Worm (Caenorhabditis elegans): ENCODE measurements around the gene C47E8.11.
A peak's percentile ranks its signal among the peaks of the same experiment; 100 is the strongest.

Gene C47E8.11

ce11 chrV:14695713-14696112, 7.3 kb downstream of the C47E8.11 start:
- TF ChIP-seq ref-1 (GFP tag; conservative IDR thresholded peaks at IDR 0.05), result no peak
- no peak for TF ChIP-seq med-1 (GFP tag; optimal IDR thresholded peaks at IDR 0.05; ENCODE audit: insufficient read depth)
- TF ChIP-seq tab-1 (GFP tag; IDR thresholded peaks at IDR 0.05), result no peak
- no peak for TF ChIP-seq ztf-23 (GFP tag; IDR thresholded peaks at IDR 0.05)
- TF ChIP-seq T22C8.4 (GFP tag; IDR thresholded peaks at IDR 0.05), result no peak
- no peak for TF ChIP-seq klf-2 (GFP tag; conservative IDR thresholded peaks at IDR 0.05)
- TF ChIP-seq cog-1 (tag; optimal IDR thresholded peaks at IDR 0.05), result no peak
- TF ChIP-seq flt-1 (GFP tag; IDR thresholded peaks at IDR 0.05), result no peak
- TF ChIP-seq ztf-29 (GFP tag; IDR thresholded peaks at IDR 0.05), result no peak

DNA sequence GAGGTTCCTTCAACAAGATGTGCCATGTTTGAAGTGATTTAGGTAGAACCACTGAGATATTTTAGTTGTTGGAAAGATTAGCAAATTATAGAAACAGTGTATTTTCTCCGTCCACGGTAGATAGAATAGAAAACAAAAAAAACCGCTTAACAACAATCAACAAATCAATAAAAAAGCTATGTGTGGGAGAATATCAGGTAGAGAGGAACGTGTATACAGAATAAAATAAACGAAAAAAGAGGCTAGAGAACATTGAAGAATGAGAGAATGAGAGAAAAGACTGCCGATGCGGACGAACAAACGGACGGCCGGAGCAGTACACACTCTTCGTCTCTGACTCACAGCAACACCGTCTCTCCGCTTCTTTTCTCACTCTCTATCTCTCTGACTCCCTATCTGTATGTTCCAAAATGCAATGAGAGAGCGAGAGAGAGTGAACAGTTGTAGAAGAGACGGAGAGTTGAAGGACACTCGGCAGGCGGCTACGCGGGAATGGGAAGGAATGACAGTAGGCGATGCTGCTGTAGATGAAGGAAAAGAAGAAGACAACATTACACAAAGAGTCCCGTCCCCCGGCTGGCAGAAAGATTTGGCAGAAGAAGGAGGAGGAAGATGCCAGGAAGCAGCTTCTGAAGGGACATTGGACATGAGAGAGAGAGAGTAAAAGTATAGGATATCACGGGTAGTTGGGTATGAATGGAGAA, 8.3 kb downstream of the C47E8.11 start, which contains the start of gene unc-112:
TSS of gene unc-112 (minus strand) at position 51 of the 704 bp plus-strand sequence.
- TF ChIP-seq med-1 (GFP tag; optimal IDR thresholded peaks at IDR 0.05; ENCODE audit: insufficient read depth) (no peak), cog-1 (tag; optimal IDR thresholded peaks at IDR 0.05) (peak; percentile 92), klf-2 (GFP tag; conservative IDR thresholded peaks at IDR 0.05) (0 out of 2 replicates have a peak, but pooled peaks have one; percentile 38), tab-1 (GFP tag; IDR thresholded peaks at IDR 0.05) (no peak), T22C8.4 (GFP tag; IDR thresholded peaks at IDR 0.05) (no peak), ztf-29 (GFP tag; IDR thresholded peaks at IDR 0.05) (0 out of 2 replicates have a peak, but pooled peaks have one; percentile 31), ztf-23 (GFP tag; IDR thresholded peaks at IDR 0.05) (peak; percentile 66; the same call in 1 of the 2 replicates), ref-1 (GFP tag; conservative IDR thresholded peaks at IDR 0.05) (no peak), flt-1 (GFP tag; IDR thresholded peaks at IDR 0.05) (0 out of 2 replicates have a peak, but pooled peaks have one; percentile 11)

DNA sequence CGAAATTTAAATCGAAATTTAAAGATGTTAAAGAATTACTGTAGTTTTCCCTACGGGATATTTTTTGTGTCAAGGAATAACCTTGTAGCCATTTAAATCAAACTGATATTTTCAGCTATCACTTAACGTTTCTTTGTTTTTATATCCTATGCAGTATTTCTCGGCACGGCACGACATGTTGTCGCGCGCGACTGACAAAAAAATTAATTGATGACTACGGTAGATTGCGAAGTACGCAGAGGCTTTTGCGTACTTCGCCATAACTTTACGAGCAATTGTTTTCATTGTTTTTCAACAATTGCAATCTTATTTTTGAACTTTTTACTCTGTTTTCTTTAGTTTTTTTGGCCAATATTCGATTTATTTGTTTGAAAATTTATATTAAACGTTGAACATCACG, 9.6 kb downstream of the C47E8.11 start:
- TF ChIP-seq T22C8.4 (GFP tag; IDR thresholded peaks at IDR 0.05) (no peak), klf-2 (GFP tag; conservative IDR thresholded peaks at IDR 0.05) (no peak), ref-1 (GFP tag; conservative IDR thresholded peaks at IDR 0.05) (no peak), tab-1 (GFP tag; IDR thresholded peaks at IDR 0.05) (no peak), med-1 (GFP tag; optimal IDR thresholded peaks at IDR 0.05; ENCODE audit: insufficient read depth) (no peak), ztf-23 (GFP tag; IDR thresholded peaks at IDR 0.05) (no peak), cog-1 (tag; optimal IDR thresholded peaks at IDR 0.05) (no peak), ztf-29 (GFP tag; IDR thresholded peaks at IDR 0.05) (no peak), flt-1 (GFP tag; IDR thresholded peaks at IDR 0.05) (no peak)

ce11 chrV:14698666-14699065, 10.2 kb downstream of the C47E8.11 start, which contains the start of gene set-5:
Gene set-5 (plus strand): TSS chrV:14698966.
- TF ChIP-seq ztf-29 (GFP tag; IDR thresholded peaks at IDR 0.05) (no peak), klf-2 (GFP tag; conservative IDR thresholded peaks at IDR 0.05) (no peak), cog-1 (tag; optimal IDR thresholded peaks at IDR 0.05) (no peak), tab-1 (GFP tag; IDR thresholded peaks at IDR 0.05) (no peak), med-1 (GFP tag; optimal IDR thresholded peaks at IDR 0.05; ENCODE audit: insufficient read depth) (no peak), flt-1 (GFP tag; IDR thresholded peaks at IDR 0.05) (no peak), ztf-23 (GFP tag; IDR thresholded peaks at IDR 0.05) (no peak), ref-1 (GFP tag; conservative IDR thresholded peaks at IDR 0.05) (no peak), T22C8.4 (GFP tag; IDR thresholded peaks at IDR 0.05) (no peak)

ce11 chrV:14707958-14708357, 19.5 kb downstream of the C47E8.11 start, which contains the start of gene R08A2.9:
Gene R08A2.9 (plus strand): TSS chrV:14708258.
- no peak for TF ChIP-seq ref-1 (GFP tag; conservative IDR thresholded peaks at IDR 0.05)
- no peak for TF ChIP-seq tab-1 (GFP tag; IDR thresholded peaks at IDR 0.05)
- no peak for TF ChIP-seq cog-1 (tag; optimal IDR thresholded peaks at IDR 0.05)
- no peak for TF ChIP-seq ztf-29 (GFP tag; IDR thresholded peaks at IDR 0.05)
- TF ChIP-seq klf-2 (GFP tag; conservative IDR thresholded peaks at IDR 0.05), result no peak
- no peak for TF ChIP-seq med-1 (GFP tag; optimal IDR thresholded peaks at IDR 0.05; ENCODE audit: insufficient read depth)
- TF ChIP-seq flt-1 (GFP tag; IDR thresholded peaks at IDR 0.05), result no peak
- TF ChIP-seq ztf-23 (GFP tag; IDR thresholded peaks at IDR 0.05), result no peak
- no peak for TF ChIP-seq T22C8.4 (GFP tag; IDR thresholded peaks at IDR 0.05)

- TF ChIP-seq T22C8.4 (GFP tag; IDR thresholded peaks at IDR 0.05) (no peak), med-1 (GFP tag; optimal IDR thresholded peaks at IDR 0.05; ENCODE audit: insufficient read depth) (no peak), ztf-23 (GFP tag; IDR thresholded peaks at IDR 0.05) (no peak), klf-2 (GFP tag; conservative IDR thresholded peaks at IDR 0.05) (no peak), ztf-29 (GFP tag; IDR thresholded peaks at IDR 0.05) (no peak), ref-1 (GFP tag; conservative IDR thresholded peaks at IDR 0.05) (no peak), cog-1 (tag; optimal IDR thresholded peaks at IDR 0.05) (no peak), tab-1 (GFP tag; IDR thresholded peaks at IDR 0.05) (no peak), flt-1 (GFP tag; IDR thresholded peaks at IDR 0.05) (no peak)
These were observed 22.7 kb downstream of the C47E8.11 start, which contains the start of gene ssp-33 for ce11 chrV:14711077-14711476. Gene ssp-33 (plus strand): TSS chrV:14711377.

DNA sequence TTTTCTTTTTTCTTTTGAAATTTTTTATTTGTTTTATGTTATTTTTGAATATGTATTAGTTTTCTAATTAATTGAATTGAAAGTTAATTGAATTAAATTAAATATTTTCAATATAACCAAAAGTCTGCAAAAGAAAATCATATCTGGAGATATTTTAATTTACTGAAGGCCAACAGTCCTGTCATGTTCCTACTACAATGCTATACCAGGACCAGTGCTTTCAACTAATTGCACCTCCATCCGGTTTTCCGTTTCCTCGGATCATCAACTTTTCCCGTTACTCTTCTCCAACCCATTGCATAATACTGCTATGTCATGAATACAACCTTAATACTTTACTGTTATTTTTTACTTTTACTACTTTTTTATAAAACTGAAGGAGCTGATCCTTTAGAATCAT, 23.9 kb downstream of the C47E8.11 start, which contains the start of gene R08A2.5:
TSS of gene R08A2.5 (plus strand) at position 301 of the 400 bp plus-strand sequence.
- TF ChIP-seq cog-1 (tag; optimal IDR thresholded peaks at IDR 0.05) (no peak), klf-2 (GFP tag; conservative IDR thresholded peaks at IDR 0.05) (no peak), ref-1 (GFP tag; conservative IDR thresholded peaks at IDR 0.05) (no peak), flt-1 (GFP tag; IDR thresholded peaks at IDR 0.05) (no peak), T22C8.4 (GFP tag; IDR thresholded peaks at IDR 0.05) (no peak), ztf-29 (GFP tag; IDR thresholded peaks at IDR 0.05) (no peak), med-1 (GFP tag; optimal IDR thresholded peaks at IDR 0.05; ENCODE audit: insufficient read depth) (no peak), ztf-23 (GFP tag; IDR thresholded peaks at IDR 0.05) (no peak), tab-1 (GFP tag; IDR thresholded peaks at IDR 0.05) (no peak)

ce11 chrV:14715608-14716007, 27.2 kb downstream of the C47E8.11 start, which contains the start of gene R08A2.2:
Gene R08A2.2 (minus strand): TSS chrV:14715708.
- TF ChIP-seq tab-1 (GFP tag; IDR thresholded peaks at IDR 0.05) (no peak), flt-1 (GFP tag; IDR thresholded peaks at IDR 0.05) (no peak), cog-1 (tag; optimal IDR thresholded peaks at IDR 0.05) (no peak), ztf-23 (GFP tag; IDR thresholded peaks at IDR 0.05) (no peak), klf-2 (GFP tag; conservative IDR thresholded peaks at IDR 0.05) (no peak), T22C8.4 (GFP tag; IDR thresholded peaks at IDR 0.05) (no peak), ztf-29 (GFP tag; IDR thresholded peaks at IDR 0.05) (no peak), ref-1 (GFP tag; conservative IDR thresholded peaks at IDR 0.05) (no peak), med-1 (GFP tag; optimal IDR thresholded peaks at IDR 0.05; ENCODE audit: insufficient read depth) (no peak)

- no peak for TF ChIP-seq ztf-29 (GFP tag; IDR thresholded peaks at IDR 0.05)
- TF ChIP-seq flt-1 (GFP tag; IDR thresholded peaks at IDR 0.05), result no peak
- no peak for TF ChIP-seq tab-1 (GFP tag; IDR thresholded peaks at IDR 0.05)
These were observed 27.7 kb downstream of the C47E8.11 start, which contains the start of gene fbxa-147 for ce11 chrV:14716114-14716513. Gene fbxa-147 (plus strand): TSS chrV:14716499.
